Fruit fly (Drosophila melanogaster) Kc167 (cell line): ENCODE measurements around the gene Eig71Ee.

Experiments used
- Myc ChIP-seq: fragments of >200 bp; optimal IDR thresholded peaks from 2 replicates; lab custom pipeline; 2017; ENCODE audit warnings: missing external identifiers
- h ChIP-seq: fragments of >200 bp; optimal IDR thresholded peaks from 3 replicates; lab custom pipeline; 2018; ENCODE audit warnings: missing external identifiers
- insv ChIP-seq: fragments of >200 bp; optimal IDR thresholded peaks from 3 replicates; lab custom pipeline; 2018; ENCODE audit warnings: missing external identifiers
- psq ChIP-seq: fragments of >200 bp; optimal IDR thresholded peaks from 2 replicates; lab custom pipeline; 2017; ENCODE audit warnings: missing external identifiers
- ttk ChIP-seq: sonication (Bioruptor generic); optimal IDR thresholded peaks from 2 replicates; lab custom pipeline; 2017; ENCODE audit warnings: missing external identifiers

dm6 chr3L:15634368-15635075 lies 21.3 kb downstream of the Eig71Ee start:
- TF ChIP-seq psq (lab: Kevin White, UChicago), result no peak
- TF ChIP-seq ttk (lab: Kevin White, UChicago), result no peak
- no peak for TF ChIP-seq insv (lab: Kevin White, UChicago)
- TF ChIP-seq Myc (lab: Kevin White, UChicago), result no peak
- no peak for TF ChIP-seq h (lab: Kevin White, UChicago)
